Worm (Caenorhabditis elegans) whole organism, L4 larva: ENCODE measurements around the gene fbxa-74.

Source experiments
- aly-2 ChIP-seq: sonication (generic microtip); optimal IDR thresholded peaks from 2 replicates; lab custom pipeline; 2018; ENCODE audit warnings: missing biosample characterization, missing genetic modification characterization
- ceh-28 ChIP-seq: fragments of 150-350 bp; optimal IDR thresholded peaks from 2 replicates; lab custom pipeline; 2014; ENCODE audit warnings: missing biosample characterization, missing genetic modification reagents, missing genetic modification characterization
- cey-2 ChIP-seq: sonication (generic microtip); optimal IDR thresholded peaks from 3 replicates; lab custom pipeline; 2017; ENCODE audit warnings: missing genetic modification characterization, mild to moderate bottlenecking, missing compliant biosample characterization, antibody characterized with exemption, borderline replicate concordance; ENCODE audit not compliant: insufficient read depth
- ctbp-1 ChIP-seq: fragments of 200-800 bp; sonication (Bioruptor generic); IDR thresholded peaks from 2 replicates; pipeline ENCODE4 v1.3.6; 2022; ENCODE audit warnings: missing genetic modification reagents, missing genetic modification characterization, missing compliant biosample characterization
- lin-15B ChIP-seq: fragments of 150-350 bp; sonication (generic microtip); optimal IDR thresholded peaks from 3 replicates; lab custom pipeline; 2014; ENCODE audit warnings: missing biosample characterization, missing genetic modification characterization
- lin-39 ChIP-seq: fragments of 150-350 bp; optimal IDR thresholded peaks from 2 replicates; lab custom pipeline; 2014; ENCODE audit warnings: missing biosample characterization, missing genetic modification reagents, missing genetic modification characterization
- mdl-1 ChIP-seq, 2 experiments: fragments of 150-350 bp in 1 of 2; sonication (generic microtip) in 1 of 2; optimal IDR thresholded peaks; 2 replicates each; lab custom pipeline; 2014 to 2017; ENCODE audit warnings: missing biosample characterization in 2 of 2, missing genetic modification characterization in 2 of 2
- nhr-25 ChIP-seq: sonication (generic microtip); optimal IDR thresholded peaks from 2 replicates; lab custom pipeline; 2017; ENCODE audit warnings: missing genetic modification characterization, mild to moderate bottlenecking, missing compliant biosample characterization, antibody characterized with exemption, moderate library complexity, borderline replicate concordance; ENCODE audit not compliant: insufficient read depth
- nhr-77 ChIP-seq: fragments of 150-350 bp; optimal IDR thresholded peaks from 2 replicates; lab custom pipeline; 2014; ENCODE audit warnings: missing biosample characterization, missing genetic modification characterization
- sdz-12 ChIP-seq: fragments of 200-800 bp; sonication (Bioruptor generic); optimal IDR thresholded peaks from 2 replicates; lab custom pipeline; 2018; ENCODE audit warnings: mild to moderate bottlenecking, missing genetic modification characterization, missing compliant biosample characterization
- skn-1 ChIP-seq: fragments of 150-350 bp; optimal IDR thresholded peaks from 2 replicates; lab custom pipeline; 2014; ENCODE audit warnings: missing biosample characterization, missing genetic modification characterization
- snpc-4 ChIP-seq: fragments of 150-350 bp; optimal IDR thresholded peaks from 2 replicates; lab custom pipeline; 2014; ENCODE audit warnings: missing biosample characterization, missing genetic modification characterization
- unc-130 ChIP-seq: sonication (generic microtip); optimal IDR thresholded peaks from 2 replicates; lab custom pipeline; 2016; ENCODE audit warnings: missing genetic modification reagents, missing genetic modification characterization, missing compliant biosample characterization
- ztf-11 ChIP-seq: fragments of 150-350 bp; optimal IDR thresholded peaks from 2 replicates; lab custom pipeline; 2014; ENCODE audit warnings: missing biosample characterization, missing genetic modification characterization

DNA sequence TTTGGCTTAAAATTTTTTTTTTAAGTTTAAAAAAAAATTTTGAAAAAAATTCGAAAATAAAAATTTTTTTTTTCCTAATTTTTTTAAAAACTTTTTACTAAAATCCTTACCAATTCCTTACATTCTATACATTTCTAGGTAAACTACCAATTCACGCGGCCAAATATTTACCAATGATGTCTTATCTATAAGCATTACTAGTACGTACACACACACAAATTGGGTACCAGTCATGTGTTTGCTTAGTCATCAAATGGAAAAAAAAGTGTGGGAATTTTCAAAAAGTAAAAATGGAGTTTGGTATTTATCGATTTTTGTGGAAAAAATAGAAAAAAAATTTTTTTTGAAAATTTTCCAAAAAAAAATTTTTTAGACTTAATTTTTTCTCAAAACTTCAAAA lies 22.2 kb downstream of the fbxa-74 start, which contains the start of gene Y22D7AR.6:
- TF ChIP-seq skn-1 (tag; lab: Kevin White, UChicago) (no peak), aly-2 (tag; lab: Kevin White, UChicago) (no peak), ztf-11 (no peak), lin-15B (tag; lab: Kevin White, UChicago) (no peak), ctbp-1 (GFP tag; lab: Robert Waterston, UW) (no peak), unc-130 (GFP tag; lab: Kevin White, UChicago) (no peak), lin-39 (tag; lab: Kevin White, UChicago) (no peak), cey-2 (no peak), nhr-77 (no peak), ceh-28 (tag; lab: Kevin White, UChicago) (no peak), mdl-1 (tag; optimal IDR thresholded peaks at IDR 0.05; lab: Kevin White, UChicago) (no peak), nhr-25 (tag; lab: Kevin White, UChicago) (no peak), snpc-4 (tag; lab: Kevin White, UChicago) (no peak), sdz-12 (no peak)
